Fruit fly (Drosophila melanogaster) whole organism, wandering third instar larva: ENCODE measurements around the gene dx.
A peak's percentile ranks its signal among the peaks of the same experiment; 100 is the strongest.

Experiments
- Abd-B ChIP-seq: fragments of >200 bp; optimal IDR thresholded peaks from 2 replicates; lab custom pipeline; 2017; ENCODE audit warnings: missing biosample characterization, missing genetic modification characterization
- CG32264 ChIP-seq: fragments of 200-800 bp; sonication (Bioruptor generic); optimal IDR thresholded peaks from 2 replicates; lab custom pipeline; 2016; ENCODE audit warnings: missing biosample characterization, missing genetic modification characterization
- CG9705 ChIP-seq: fragments of 200-800 bp; sonication (Bioruptor generic); optimal IDR thresholded peaks from 2 replicates; lab custom pipeline; 2018; ENCODE audit warnings: missing biosample characterization, mild to moderate bottlenecking, missing genetic modification characterization
- CrebA ChIP-seq: fragments of 200-800 bp; sonication (Bioruptor generic); optimal IDR thresholded peaks from 2 replicates; lab custom pipeline; 2016; ENCODE audit warnings: missing biosample characterization, mild to moderate bottlenecking, missing genetic modification characterization, borderline replicate concordance
- Dfd ChIP-seq: fragments of >200 bp; optimal IDR thresholded peaks from 2 replicates; lab custom pipeline; 2017; ENCODE audit warnings: missing biosample characterization, missing genetic modification characterization
- Dif ChIP-seq: fragments of 200-275, 200-300 bp; sonication (Bioruptor generic); optimal IDR thresholded peaks from 2 replicates; lab custom pipeline; 2018; ENCODE audit warnings: missing biosample characterization, missing genetic modification characterization; ENCODE audit not compliant: partially characterized antibody
- GATAd ChIP-seq: sonication (Bioruptor generic); optimal IDR thresholded peaks from 2 replicates; lab custom pipeline; 2016; ENCODE audit warnings: missing biosample characterization, missing genetic modification characterization
- HLH106 ChIP-seq: fragments of 200-800 bp; optimal IDR thresholded peaks from 3 replicates; lab custom pipeline; 2019; ENCODE audit warnings: missing biosample characterization, mild to moderate bottlenecking, missing genetic modification characterization, moderate library complexity
- Hnf4 ChIP-seq: fragments of 200-800 bp; sonication (Bioruptor generic); optimal IDR thresholded peaks from 2 replicates; lab custom pipeline; 2016; ENCODE audit warnings: missing biosample characterization, mild to moderate bottlenecking, missing genetic modification characterization
- Hr78 ChIP-seq: fragments of >200 bp; optimal IDR thresholded peaks from 2 replicates; lab custom pipeline; 2017; ENCODE audit warnings: missing biosample characterization, missing genetic modification characterization
- Hr83 ChIP-seq: fragments of 200-300 bp; sonication (Bioruptor generic); optimal IDR thresholded peaks from 2 replicates; lab custom pipeline; 2016; ENCODE audit warnings: missing biosample characterization, mild to moderate bottlenecking, missing genetic modification characterization, moderate library complexity; ENCODE audit not compliant: poor library complexity, severe bottlenecking
- Jra ChIP-seq: sonication (Bioruptor generic); optimal IDR thresholded peaks from 2 replicates; lab custom pipeline; 2016; ENCODE audit warnings: missing biosample characterization, missing genetic modification characterization
- Mio ChIP-seq: sonication (Bioruptor generic); optimal IDR thresholded peaks from 2 replicates; lab custom pipeline; 2016; ENCODE audit warnings: missing biosample characterization, missing genetic modification characterization
- Myc ChIP-seq: fragments of >200 bp; optimal IDR thresholded peaks from 2 replicates; lab custom pipeline; 2017
- N ChIP-seq: fragments of >200 bp; optimal IDR thresholded peaks from 2 replicates; lab custom pipeline; 2018; ENCODE audit warnings: missing biosample characterization, missing external identifiers, missing genetic modification characterization
- Rel ChIP-seq, 2 experiments: fragments of 200-800 bp; sonication (Bioruptor generic) in 1 of 2; optimal IDR thresholded peaks; 2 replicates in 1 of 2; 3 replicates in 1 of 2; lab custom pipeline; 2016 to 2019; ENCODE audit warnings: mild to moderate bottlenecking in 2 of 2, missing biosample characterization in 2 of 2, missing genetic modification characterization in 2 of 2, moderate library complexity in 1 of 2
- Sp1 ChIP-seq: fragments of 200-800 bp; sonication (Bioruptor generic); optimal IDR thresholded peaks from 3 replicates; lab custom pipeline; 2019; ENCODE audit warnings: missing biosample characterization, mild to moderate bottlenecking, missing genetic modification characterization, moderate library complexity
- Vsx2 ChIP-seq: fragments of 200-300, 225-300 bp; sonication (Bioruptor generic); optimal IDR thresholded peaks from 2 replicates; lab custom pipeline; 2018; ENCODE audit warnings: missing biosample characterization, missing genetic modification characterization; ENCODE audit not compliant: partially characterized antibody
- br ChIP-seq: fragments of 200-800 bp; sonication (Bioruptor generic); optimal IDR thresholded peaks from 2 replicates; lab custom pipeline; 2016; ENCODE audit warnings: missing biosample characterization, missing genetic modification characterization
- dl ChIP-seq, 2 experiments: fragments of 175-275, 200-275 bp in 1 of 2; fragments of 200-275 bp in 1 of 2; sonication (Bioruptor generic); optimal IDR thresholded peaks; lab custom pipeline; 2018; ENCODE audit warnings: mild to moderate bottlenecking in 2 of 2, missing biosample characterization in 2 of 2, missing genetic modification characterization in 2 of 2, moderate library complexity in 2 of 2; ENCODE audit not compliant: partially characterized antibody in 2 of 2, insufficient read depth in 1 of 2
- dmrt93B ChIP-seq: fragments of 200-800 bp; sonication (Bioruptor generic); optimal IDR thresholded peaks from 2 replicates; lab custom pipeline; 2018; ENCODE audit warnings: missing biosample characterization, mild to moderate bottlenecking, missing genetic modification characterization
- dsf ChIP-seq: sonication (Bioruptor generic); optimal IDR thresholded peaks from 2 replicates; lab custom pipeline; 2016; ENCODE audit warnings: missing biosample characterization, missing genetic modification characterization, borderline replicate concordance
- foxo ChIP-seq, 2 experiments: fragments of 200-800 bp; sonication (Bioruptor generic); optimal IDR thresholded peaks; 2 replicates in 1 of 2; 3 replicates in 1 of 2; lab custom pipeline; 2016 to 2017; ENCODE audit warnings: missing biosample characterization in 2 of 2, missing genetic modification characterization in 2 of 2
- fru ChIP-seq: fragments of 200-800 bp; sonication (Bioruptor generic); optimal IDR thresholded peaks from 3 replicates; lab custom pipeline; 2016; ENCODE audit warnings: missing biosample characterization, mild to moderate bottlenecking, missing genetic modification characterization
- h ChIP-seq: fragments of 200-800 bp; sonication (Bioruptor generic); optimal IDR thresholded peaks from 3 replicates; lab custom pipeline; 2016; ENCODE audit warnings: missing biosample characterization, mild to moderate bottlenecking, missing genetic modification characterization
- jim ChIP-seq: fragments of 175-275, 200-325 bp; sonication (Bioruptor generic); optimal IDR thresholded peaks from 2 replicates; lab custom pipeline; 2016; ENCODE audit warnings: missing biosample characterization, mild to moderate bottlenecking, missing genetic modification characterization
- lola ChIP-seq: fragments of >200 bp; optimal IDR thresholded peaks from 2 replicates; lab custom pipeline; 2017; ENCODE audit warnings: missing biosample characterization, missing genetic modification characterization
- pan ChIP-seq: fragments of >200 bp; optimal IDR thresholded peaks from 2 replicates; lab custom pipeline; 2017
- psq ChIP-seq: fragments of 200-800 bp; sonication (Bioruptor generic); optimal IDR thresholded peaks from 3 replicates; lab custom pipeline; 2017; ENCODE audit warnings: missing biosample characterization, mild to moderate bottlenecking, missing genetic modification characterization, moderate library complexity
- rgr ChIP-seq: fragments of 200-800 bp; sonication (Bioruptor generic); optimal IDR thresholded peaks from 3 replicates; lab custom pipeline; 2016; ENCODE audit warnings: missing biosample characterization, mild to moderate bottlenecking, missing genetic modification characterization
- sage ChIP-seq: fragments of 200-800 bp; sonication (Bioruptor generic); optimal IDR thresholded peaks from 2 replicates; lab custom pipeline; 2016; ENCODE audit warnings: missing biosample characterization, mild to moderate bottlenecking, missing genetic modification characterization
- usp ChIP-seq: fragments of >200 bp; optimal IDR thresholded peaks from 2 replicates; lab custom pipeline; 2017; ENCODE audit warnings: missing biosample characterization, missing genetic modification characterization
- woc ChIP-seq: sonication (Bioruptor generic); optimal IDR thresholded peaks from 2 replicates; lab custom pipeline; 2016; ENCODE audit warnings: missing biosample characterization, mild to moderate bottlenecking, missing genetic modification characterization

Gene dx

DNA sequence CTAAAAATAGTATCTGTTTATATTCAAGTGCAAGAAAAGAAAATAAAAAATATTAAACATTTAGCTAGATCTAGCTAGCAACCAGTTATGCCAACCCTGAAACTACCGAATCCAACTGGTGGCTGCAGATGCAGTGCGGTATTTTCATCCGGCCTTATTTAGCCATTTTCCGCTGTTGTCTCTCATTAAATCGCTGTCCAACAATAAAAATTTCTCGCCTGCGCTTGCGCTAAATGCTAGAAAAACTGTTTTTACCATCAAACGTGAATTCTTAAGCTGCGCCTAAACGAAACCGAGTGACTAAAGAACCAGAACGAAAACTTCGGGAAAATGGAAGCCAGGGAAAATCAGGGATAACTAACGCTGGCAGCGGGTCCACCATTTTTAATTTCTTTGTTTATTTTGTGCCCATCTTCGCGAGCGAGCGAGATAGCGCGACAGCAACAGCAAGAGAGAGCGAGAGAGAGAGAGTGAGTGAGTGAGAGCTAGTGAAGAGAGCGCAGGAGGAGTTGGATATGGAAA, at the start of gene dx:
dx (plus strand) TSS at position 164 of the 522 bp plus-strand sequence.
- TF ChIP-seq psq (GFP tag; lab: Kevin White, UChicago), result peak; percentile 85
- TF ChIP-seq dl (GFP tag; optimal IDR thresholded peaks at IDR 0.05; lab: Kevin White, UChicago; ENCODE audit: insufficient read depth in 1 of 2, partially characterized antibody in 2 of 2), result peak in 1 of 2 experiments; percentile 25
- TF ChIP-seq Dif (GFP tag; lab: Kevin White, UChicago), result peak; percentile 61
- no peak for TF ChIP-seq pan (lab: Kevin White, UChicago)
- TF ChIP-seq rgr (GFP tag; lab: Kevin White, UChicago), result no peak
- peak; percentile 3 for TF ChIP-seq woc
- no peak for TF ChIP-seq dmrt93B (GFP tag; lab: Kevin White, UChicago)
- TF ChIP-seq CG9705 (GFP tag; lab: Kevin White, UChicago), result no peak

- TF ChIP-seq Hr83 (no peak), dl (GFP tag; optimal IDR thresholded peaks at IDR 0.05; lab: Kevin White, UChicago; ENCODE audit: insufficient read depth in 1 of 2, partially characterized antibody in 2 of 2) (no peak), Dfd (GFP tag; lab: Kevin White, UChicago) (peak; percentile 59), Vsx2 (GFP tag; lab: Kevin White, UChicago) (no peak), Hnf4 (no peak), Abd-B (GFP tag; lab: Kevin White, UChicago) (no peak), N (GFP tag; lab: Kevin White, UChicago) (no peak)
Observed at dm6 chrX:6513193-6513592, 20.6 kb upstream of the dx start.

DNA sequence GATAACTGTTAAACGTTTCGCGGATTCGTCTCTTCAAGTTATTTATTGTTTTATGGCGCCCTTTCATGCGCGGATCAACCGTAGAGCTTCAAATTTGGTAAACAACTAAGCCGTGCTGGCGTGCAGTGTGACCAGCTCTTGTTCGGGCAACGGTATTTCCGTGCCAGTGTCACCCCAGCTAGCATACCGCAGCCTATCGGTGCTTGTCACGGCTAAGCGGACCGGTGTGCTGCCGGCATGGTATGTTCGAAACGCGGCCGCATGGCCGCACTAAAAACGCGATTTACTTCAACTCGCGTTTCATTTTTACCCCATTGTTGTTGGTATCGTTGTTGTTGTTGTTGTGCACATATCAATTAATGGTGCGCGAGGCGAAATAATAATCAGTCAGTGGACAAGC, 9.6 kb upstream of the dx start, which contains the start of the genes CG42340 and CG3918:
CG42340 (minus strand) TSS at position 107 of the 400 bp plus-strand sequence.
CG3918 (plus strand) TSS at position 248 of the 400 bp plus-strand sequence.
- no peak for TF ChIP-seq Rel (GFP tag; optimal IDR thresholded peaks at IDR 0.05; lab: Kevin White, UChicago)
- TF ChIP-seq Rel (tag; optimal IDR thresholded peaks at IDR 0.05; lab: Kevin White, UChicago), result peak; percentile 67
- TF ChIP-seq usp, result no peak
- TF ChIP-seq HLH106, result peak; percentile 39
- TF ChIP-seq Dif (GFP tag; lab: Kevin White, UChicago), result peak; percentile 20
- TF ChIP-seq Myc (lab: Kevin White, UChicago), result no peak
- peak; percentile 64 for TF ChIP-seq fru
- no peak for TF ChIP-seq CG9705 (GFP tag; lab: Kevin White, UChicago)
- TF ChIP-seq dl (GFP tag; optimal IDR thresholded peaks at IDR 0.05; lab: Kevin White, UChicago; ENCODE audit: insufficient read depth in 1 of 2, partially characterized antibody in 2 of 2), result no peak
- TF ChIP-seq Hr83, result no peak
- TF ChIP-seq Mio (GFP tag; lab: Kevin White, UChicago), result no peak
- TF ChIP-seq GATAd (GFP tag; lab: Kevin White, UChicago), result no peak
- TF ChIP-seq CG32264 (GFP tag; lab: Kevin White, UChicago), result no peak
- TF ChIP-seq Hr78 (GFP tag; lab: Kevin White, UChicago), result no peak
- peak; percentile 1 for TF ChIP-seq Sp1 (GFP tag; lab: Kevin White, UChicago)
- TF ChIP-seq foxo (GFP tag; optimal IDR thresholded peaks at IDR 0.05; lab: Kevin White, UChicago), result peak in 1 of 2 experiments; percentile 19
- TF ChIP-seq lola, result no peak
- no peak for TF ChIP-seq Vsx2 (GFP tag; lab: Kevin White, UChicago)
- TF ChIP-seq CrebA, result no peak
- peak; percentile 19 for TF ChIP-seq h (GFP tag; lab: Kevin White, UChicago)
- TF ChIP-seq rgr (GFP tag; lab: Kevin White, UChicago), result peak; percentile 15

- TF ChIP-seq foxo (GFP tag; optimal IDR thresholded peaks at IDR 0.05; lab: Kevin White, UChicago), result no peak
- TF ChIP-seq CrebA, result no peak
- TF ChIP-seq sage (GFP tag; lab: Kevin White, UChicago), result no peak
- no peak for TF ChIP-seq jim (GFP tag; lab: Kevin White, UChicago)
- no peak for TF ChIP-seq HLH106
- no peak for TF ChIP-seq Jra (GFP tag; lab: Kevin White, UChicago)
- no peak for TF ChIP-seq Hr83
- TF ChIP-seq br (GFP tag; lab: Kevin White, UChicago), result no peak
- no peak for TF ChIP-seq dsf (GFP tag; lab: Kevin White, UChicago)
- TF ChIP-seq Dfd (GFP tag; lab: Kevin White, UChicago), result no peak
Observed at dm6 chrX:6527680-6528079, 6.1 kb upstream of the dx start, which contains the start of gene CG3342. Gene CG3342 (minus strand): TSS chrX:6527888.
